Worm (Caenorhabditis elegans) whole organism, midembryonic: ENCODE measurements around the gene K01D12.7.

Source experiments
- T22C8.4 ChIP-seq: fragments of 200-800 bp; sonication (Bioruptor generic); IDR thresholded peaks from 2 replicates; pipeline ENCODE4 v1.3.6; 2022; ENCODE audit warnings: missing genetic modification characterization, missing compliant biosample characterization
- cog-1 ChIP-seq: sonication (generic microtip); optimal IDR thresholded peaks from 2 replicates; lab custom pipeline; 2016; ENCODE audit warnings: missing genetic modification characterization, missing compliant biosample characterization
- flt-1 ChIP-seq: fragments of 200-800 bp; sonication (Bioruptor generic); IDR thresholded peaks from 2 replicates; pipeline ENCODE4 v1.3.6; 2022; ENCODE audit warnings: missing genetic modification characterization, missing compliant biosample characterization
- klf-2 ChIP-seq: fragments of 200-800 bp; sonication (Bioruptor generic); conservative IDR thresholded peaks from 2 replicates; pipeline ENCODE4 v1.3.6; 2022; ENCODE audit warnings: missing genetic modification reagents, missing genetic modification characterization, missing compliant biosample characterization
- med-1 ChIP-seq: sonication (generic microtip); optimal IDR thresholded peaks from 2 replicates; lab custom pipeline; 2017; ENCODE audit warnings: missing genetic modification characterization, mild to moderate bottlenecking, missing compliant biosample characterization, antibody characterized with exemption, missing genetic modification reagents; ENCODE audit not compliant: insufficient read depth
- ref-1 ChIP-seq: fragments of 200-800 bp; sonication (Bioruptor generic); conservative IDR thresholded peaks from 2 replicates; pipeline ENCODE4 v1.3.6; 2022; ENCODE audit warnings: missing genetic modification reagents, missing genetic modification characterization, missing compliant biosample characterization
- ztf-29 ChIP-seq: fragments of 200-800 bp; sonication (Bioruptor generic); IDR thresholded peaks from 2 replicates; pipeline ENCODE4 v1.3.6; 2022; ENCODE audit warnings: missing genetic modification reagents, missing genetic modification characterization, missing compliant biosample characterization

DNA sequence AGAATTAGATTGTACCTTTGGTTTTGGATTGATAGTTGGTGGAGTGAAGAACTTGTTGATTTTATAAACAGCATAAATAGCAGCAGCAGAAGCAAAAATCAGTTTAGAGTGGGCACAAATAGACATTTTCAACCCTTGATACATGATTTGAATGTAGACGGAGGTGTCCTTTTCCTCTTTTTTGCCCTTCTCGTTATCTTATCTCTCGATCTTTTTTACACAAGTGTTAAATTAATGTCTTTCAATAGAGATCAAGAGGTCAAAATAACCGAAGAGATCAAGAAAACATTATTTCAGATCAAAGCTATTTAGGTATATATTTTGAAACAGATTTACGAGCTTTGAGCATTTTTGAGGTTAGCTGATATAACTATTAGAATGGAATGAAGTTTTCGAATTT is 10.6 kb upstream of the K01D12.7 start, which contains the start of gene cdr-7:
- no peak for TF ChIP-seq flt-1 (GFP tag; lab: Robert Waterston, UW)
- TF ChIP-seq klf-2, result no peak
- no peak for TF ChIP-seq ref-1 (GFP tag; lab: Robert Waterston, UW)
- TF ChIP-seq T22C8.4 (GFP tag; lab: Robert Waterston, UW), result no peak
- no peak for TF ChIP-seq ztf-29 (GFP tag; lab: Robert Waterston, UW)
- TF ChIP-seq med-1, result no peak
- TF ChIP-seq cog-1 (tag; lab: Kevin White, UChicago), result no peak
